Worm (Caenorhabditis elegans) whole organism, L4 larva: Measurements from ENCODE around the gene idpa-3.

Experiments
- D1046.2 ChIP-seq: fragments of 200-800 bp; sonication (Bioruptor generic); IDR thresholded peaks from 2 replicates; pipeline ENCODE4 v1.3.6; 2022; ENCODE audit warnings: missing genetic modification characterization, missing compliant biosample characterization
- F10B5.3 ChIP-seq: sonication (generic microtip); optimal IDR thresholded peaks from 2 replicates; lab custom pipeline; 2016; ENCODE audit warnings: mild to moderate bottlenecking, missing genetic modification characterization, missing compliant biosample characterization
- F26F4.8 ChIP-seq: fragments of 200-800 bp; sonication (Bioruptor generic); conservative IDR thresholded peaks from 2 replicates; pipeline ENCODE4 v1.3.6; 2022; ENCODE audit warnings: missing genetic modification characterization, missing compliant biosample characterization
- T20F7.1 ChIP-seq: fragments of 200-800 bp; sonication (Bioruptor generic); optimal IDR thresholded peaks from 2 replicates; lab custom pipeline; 2018; ENCODE audit warnings: mild to moderate bottlenecking, missing genetic modification characterization, missing compliant biosample characterization
- Y48G9A.11 ChIP-seq: fragments of 200-800 bp; sonication (Bioruptor generic); IDR thresholded peaks from 2 replicates; pipeline ENCODE4 v1.3.6; 2022; ENCODE audit warnings: missing genetic modification reagents, missing genetic modification characterization, missing compliant biosample characterization
- aha-1 ChIP-seq: fragments of 150-350 bp; peaks from one replicate; lab custom pipeline; 2014; ENCODE audit warnings: missing biosample characterization, missing genetic modification characterization
- aly-2 ChIP-seq: sonication (generic microtip); optimal IDR thresholded peaks from 2 replicates; lab custom pipeline; 2018; ENCODE audit warnings: missing biosample characterization, missing genetic modification characterization
- arid-1 ChIP-seq: fragments of 200-800 bp; sonication (Bioruptor generic); conservative IDR thresholded peaks from 2 replicates; pipeline ENCODE4 v1.3.6; 2022; ENCODE audit warnings: missing genetic modification reagents, missing genetic modification characterization, missing compliant biosample characterization
- ceh-44 ChIP-seq: fragments of 200-800 bp; sonication (Bioruptor generic); IDR thresholded peaks from 2 replicates; pipeline ENCODE4 v1.3.6; 2022; ENCODE audit warnings: missing genetic modification reagents, missing genetic modification characterization, missing compliant biosample characterization
- cey-2 ChIP-seq: sonication (generic microtip); optimal IDR thresholded peaks from 3 replicates; lab custom pipeline; 2017; ENCODE audit warnings: missing genetic modification characterization, mild to moderate bottlenecking, missing compliant biosample characterization, antibody characterized with exemption, borderline replicate concordance; ENCODE audit not compliant: insufficient read depth
- ctbp-1 ChIP-seq: fragments of 200-800 bp; sonication (Bioruptor generic); IDR thresholded peaks from 2 replicates; pipeline ENCODE4 v1.3.6; 2022; ENCODE audit warnings: missing genetic modification reagents, missing genetic modification characterization, missing compliant biosample characterization
- daf-12 ChIP-seq: fragments of 150-350 bp; optimal IDR thresholded peaks from 2 replicates; lab custom pipeline; 2014; ENCODE audit warnings: missing biosample characterization, missing genetic modification reagents, missing genetic modification characterization
- daf-16 ChIP-seq, 3 experiments: sonication (generic microtip); optimal IDR thresholded peaks; 2 replicates each; lab custom pipeline; 2016 to 2017; ENCODE audit warnings: missing genetic modification characterization in 3 of 3, missing genetic modification reagents in 3 of 3, mild to moderate bottlenecking in 2 of 3, missing compliant biosample characterization in 2 of 3, missing biosample characterization in 1 of 3, moderate library complexity in 1 of 3
- dmd-6 ChIP-seq: fragments of 200-800 bp; sonication (Bioruptor generic); IDR thresholded peaks from 2 replicates; pipeline ENCODE4 v1.3.6; 2022; ENCODE audit warnings: missing genetic modification reagents, missing genetic modification characterization, missing compliant biosample characterization
- dmd-9 ChIP-seq: fragments of 200-800 bp; sonication (Bioruptor generic); IDR thresholded peaks from 2 replicates; pipeline ENCODE4 v1.3.6; 2022; ENCODE audit warnings: missing genetic modification reagents, missing genetic modification characterization, missing compliant biosample characterization
- dpl-1 ChIP-seq: fragments of 150-350 bp; optimal IDR thresholded peaks from 2 replicates; lab custom pipeline; 2014; ENCODE audit warnings: missing biosample characterization, missing genetic modification reagents, missing genetic modification characterization
- duxl-1 ChIP-seq: sonication (generic microtip); optimal IDR thresholded peaks from 2 replicates; lab custom pipeline; 2016; ENCODE audit warnings: mild to moderate bottlenecking, missing genetic modification characterization, moderate library complexity, missing compliant biosample characterization; ENCODE audit not compliant: poor library complexity
- dve-1 ChIP-seq: sonication (generic microtip); optimal IDR thresholded peaks from 2 replicates; lab custom pipeline; 2017; ENCODE audit warnings: antibody characterized with exemption, mild to moderate bottlenecking, missing genetic modification characterization, missing compliant biosample characterization; ENCODE audit not compliant: insufficient read depth
- egl-27 ChIP-seq: sonication (generic microtip); optimal IDR thresholded peaks from 3 replicates; lab custom pipeline; 2017; ENCODE audit warnings: missing biosample characterization, missing genetic modification reagents, missing genetic modification characterization
- egl-43 ChIP-seq: fragments of 200-800 bp; sonication (Bioruptor generic); IDR thresholded peaks from 2 replicates; pipeline ENCODE4 v1.3.6; 2022; ENCODE audit warnings: missing genetic modification reagents, missing genetic modification characterization, missing compliant biosample characterization
- hlh-11 ChIP-seq: fragments of 200-800 bp; sonication (Bioruptor generic); optimal IDR thresholded peaks from 2 replicates; lab custom pipeline; 2018; ENCODE audit warnings: mild to moderate bottlenecking, missing genetic modification characterization, missing compliant biosample characterization
- hlh-30 ChIP-seq: sonication (generic microtip); optimal IDR thresholded peaks from 2 replicates; lab custom pipeline; 2017; ENCODE audit warnings: antibody characterized with exemption, mild to moderate bottlenecking, missing genetic modification characterization, missing compliant biosample characterization; ENCODE audit not compliant: insufficient read depth
- lin-1 ChIP-seq: fragments of 200-800 bp; sonication (Bioruptor generic); IDR thresholded peaks from 2 replicates; pipeline ENCODE4 v1.3.6; 2022; ENCODE audit warnings: missing genetic modification reagents, missing genetic modification characterization, missing compliant biosample characterization
- lsy-2 ChIP-seq, 2 experiments: fragments of 150-350 bp in 1 of 2; sonication (generic microtip) in 1 of 2; optimal IDR thresholded peaks; 2 replicates each; lab custom pipeline; 2014 to 2017; ENCODE audit warnings: missing biosample characterization in 2 of 2, missing genetic modification characterization in 2 of 2
- madf-5 ChIP-seq, 2 experiments: fragments of 200-800 bp; sonication (Bioruptor generic); IDR thresholded peaks; 2 replicates each; pipeline ENCODE4 v1.3.6; 2022; ENCODE audit warnings: missing compliant biosample characterization in 2 of 2, missing genetic modification characterization in 2 of 2
- madf-9 ChIP-seq: fragments of 200-800 bp; sonication (Bioruptor generic); conservative IDR thresholded peaks from 2 replicates; pipeline ENCODE4 v1.3.6; 2022; ENCODE audit warnings: missing genetic modification reagents, missing genetic modification characterization, missing compliant biosample characterization
- mdt-29 ChIP-seq: fragments of 200-800 bp; sonication (Bioruptor generic); IDR thresholded peaks from 2 replicates; pipeline ENCODE4 v1.3.6; 2022; ENCODE audit warnings: missing genetic modification reagents, missing genetic modification characterization, missing compliant biosample characterization
- mxl-2 ChIP-seq: fragments of 200-800 bp; sonication (Bioruptor generic); conservative IDR thresholded peaks from 2 replicates; pipeline ENCODE4 v1.3.6; 2022; ENCODE audit warnings: missing genetic modification reagents, missing genetic modification characterization, missing compliant biosample characterization
- nhr-102 ChIP-seq: sonication (generic microtip); optimal IDR thresholded peaks from 2 replicates; lab custom pipeline; 2016; ENCODE audit warnings: mild to moderate bottlenecking, missing genetic modification characterization, moderate library complexity, missing compliant biosample characterization
- nhr-11 ChIP-seq: fragments of 150-350 bp; optimal IDR thresholded peaks from 2 replicates; lab custom pipeline; 2014; ENCODE audit warnings: missing biosample characterization, missing genetic modification characterization
- nhr-28 ChIP-seq: fragments of 150-350 bp; optimal IDR thresholded peaks from 2 replicates; lab custom pipeline; 2014; ENCODE audit warnings: missing biosample characterization, missing genetic modification characterization
- nhr-48 ChIP-seq: sonication (generic microtip); optimal IDR thresholded peaks from 2 replicates; lab custom pipeline; 2016; ENCODE audit warnings: mild to moderate bottlenecking, missing genetic modification characterization, missing compliant biosample characterization
- nhr-6 ChIP-seq: fragments of 150-350 bp; optimal IDR thresholded peaks from 2 replicates; lab custom pipeline; 2014; ENCODE audit warnings: missing biosample characterization, missing genetic modification characterization
- php-3 ChIP-seq: fragments of 200-800 bp; sonication (Bioruptor generic); IDR thresholded peaks from 2 replicates; pipeline ENCODE4 v1.3.6; 2022; ENCODE audit warnings: missing genetic modification reagents, missing genetic modification characterization, missing compliant biosample characterization
- saeg-2 ChIP-seq: fragments of 200-800 bp; sonication (Bioruptor generic); IDR thresholded peaks from 2 replicates; pipeline ENCODE4 v1.3.6; 2022; ENCODE audit warnings: missing genetic modification reagents, missing genetic modification characterization, missing compliant biosample characterization
- set-16 ChIP-seq: fragments of 200-800 bp; sonication (Bioruptor generic); IDR thresholded peaks from 2 replicates; pipeline ENCODE4 v1.3.6; 2022; ENCODE audit warnings: missing genetic modification reagents, missing genetic modification characterization, missing compliant biosample characterization
- skn-1 ChIP-seq: fragments of 150-350 bp; optimal IDR thresholded peaks from 2 replicates; lab custom pipeline; 2014; ENCODE audit warnings: missing biosample characterization, missing genetic modification characterization
- tra-1 ChIP-seq: fragments of 200-800 bp; sonication (Bioruptor generic); IDR thresholded peaks from 2 replicates; pipeline ENCODE4 v1.3.6; 2022; ENCODE audit warnings: missing genetic modification reagents, missing genetic modification characterization, missing compliant biosample characterization
- unc-130 ChIP-seq: sonication (generic microtip); optimal IDR thresholded peaks from 2 replicates; lab custom pipeline; 2016; ENCODE audit warnings: missing genetic modification reagents, missing genetic modification characterization, missing compliant biosample characterization
- unc-39 ChIP-seq: sonication (generic microtip); optimal IDR thresholded peaks from 2 replicates; lab custom pipeline; 2017; ENCODE audit warnings: missing biosample characterization, missing genetic modification characterization
- zfp-3 ChIP-seq: fragments of 200-800 bp; sonication (Bioruptor generic); conservative IDR thresholded peaks from 2 replicates; pipeline ENCODE4 v1.3.6; 2022; ENCODE audit warnings: missing genetic modification reagents, missing genetic modification characterization, missing compliant biosample characterization
- zip-11 ChIP-seq: fragments of 200-800 bp; sonication (Bioruptor generic); IDR thresholded peaks from 2 replicates; pipeline ENCODE4 v1.3.6; 2022; ENCODE audit warnings: missing genetic modification characterization, missing compliant biosample characterization
- zip-2 ChIP-seq: fragments of 150-350 bp; optimal IDR thresholded peaks from 2 replicates; lab custom pipeline; 2014; ENCODE audit warnings: missing biosample characterization, missing genetic modification characterization
- ztf-7 ChIP-seq: fragments of 150-350 bp; optimal IDR thresholded peaks from 2 replicates; lab custom pipeline; 2014; ENCODE audit warnings: missing biosample characterization, missing genetic modification characterization

Gene idpa-3

ce11 chrX:10332035-10332614 lies 4.1 kb upstream of the idpa-3 start (continued):
- TF ChIP-seq dmd-9 (no peak), aly-2 (no peak), nhr-6 (peak; percentile 19), dve-1 (tag; lab: Kevin White, UChicago) (peak; percentile 54)

DNA sequence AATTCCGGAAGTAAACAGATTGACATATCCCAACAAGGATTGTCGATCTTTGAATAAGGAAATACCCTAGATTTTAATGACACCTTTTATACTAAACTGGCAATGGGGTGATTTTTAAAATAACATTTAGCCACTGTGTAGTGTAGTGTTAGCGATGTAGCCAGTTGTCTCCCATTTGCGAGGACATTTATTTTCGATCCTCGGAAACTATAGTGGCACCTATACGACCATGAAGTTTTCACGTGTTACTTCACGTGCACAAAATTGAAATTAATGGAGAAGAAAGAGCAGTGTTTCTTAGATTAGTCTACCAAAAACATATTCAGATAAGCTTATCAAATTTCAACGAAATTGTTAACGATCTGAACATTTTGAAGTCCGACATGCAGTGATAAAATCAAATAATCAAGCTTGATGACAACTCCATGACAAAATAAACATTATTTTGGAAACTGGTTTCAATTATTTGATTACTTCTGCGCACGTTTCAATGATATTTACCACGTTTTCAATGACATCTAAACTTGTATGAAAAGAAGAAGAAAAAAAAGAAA lies 2.9 kb upstream of the idpa-3 start, which contains the start of gene R07E3.4:
Gene R07E3.4 (minus strand): TSS at position 51 of the 554 bp plus-strand sequence.
- TF ChIP-seq F10B5.3 (tag; lab: Kevin White, UChicago) (no peak), T20F7.1 (GFP tag; lab: Kevin White, UChicago) (no peak), D1046.2 (GFP tag; lab: Robert Waterston, UW) (no peak), daf-16 (GFP tag; optimal IDR thresholded peaks at IDR 0.05; lab: Kevin White, UChicago) (peak in 1 of 2 experiments; percentile 14), daf-16 (tag; optimal IDR thresholded peaks at IDR 0.05; lab: Kevin White, UChicago) (peak; percentile 93), nhr-48 (tag; lab: Kevin White, UChicago) (peak; percentile 55), dmd-6 (GFP tag; lab: Robert Waterston, UW) (peak; percentile 79), tra-1 (GFP tag; lab: Robert Waterston, UW) (peak; percentile 49; the same call in 1 of the 2 replicates), php-3 (GFP tag; lab: Robert Waterston, UW) (0 out of 2 replicates have a peak, but pooled peaks have one; percentile 55), hlh-30 (peak; percentile 1), daf-12 (tag; lab: Kevin White, UChicago) (no peak), nhr-11 (tag; lab: Kevin White, UChicago) (peak; percentile 71), hlh-11 (tag; lab: Kevin White, UChicago) (peak; percentile 65), dmd-9 (no peak), unc-39 (tag; lab: Kevin White, UChicago) (no peak), nhr-102 (tag; lab: Kevin White, UChicago) (no peak), aha-1 (tag; lab: Kevin White, UChicago) (peak; percentile 81), lsy-2 (tag; optimal IDR thresholded peaks at IDR 0.05; lab: Kevin White, UChicago) (peak in 1 of 2 experiments; percentile 9), nhr-28 (tag; lab: Kevin White, UChicago) (peak; percentile 96), unc-130 (no peak), mxl-2 (GFP tag; lab: Robert Waterston, UW) (peak; percentile 98), dve-1 (tag; lab: Kevin White, UChicago) (peak; percentile 62), lin-1 (GFP tag; lab: Robert Waterston, UW) (peak; percentile 47; the same call in 1 of the 2 replicates)

ce11 chrX:10336592-10336991 lies 354 bp downstream of the idpa-3 start:
- no peak for TF ChIP-seq zip-11
- TF ChIP-seq dve-1 (tag; lab: Kevin White, UChicago), result no peak
- TF ChIP-seq egl-27 (tag; lab: Kevin White, UChicago), result no peak
- TF ChIP-seq duxl-1, result no peak
- no peak for TF ChIP-seq Y48G9A.11 (GFP tag; lab: Robert Waterston, UW)
- TF ChIP-seq nhr-28 (tag; lab: Kevin White, UChicago), result no peak
- no peak for TF ChIP-seq dpl-1 (GFP tag; lab: Kevin White, UChicago)
- TF ChIP-seq zfp-3 (GFP tag; lab: Robert Waterston, UW), result no peak
- TF ChIP-seq aha-1 (tag; lab: Kevin White, UChicago), result peak; percentile 72
- no peak for TF ChIP-seq nhr-11 (tag; lab: Kevin White, UChicago)
- no peak for TF ChIP-seq cey-2 (tag; lab: Kevin White, UChicago)
- TF ChIP-seq madf-5 (GFP tag; IDR thresholded peaks at IDR 0.05; lab: Robert Waterston, UW), result no peak
- TF ChIP-seq madf-9 (GFP tag; lab: Robert Waterston, UW), result no peak
- TF ChIP-seq set-16 (GFP tag; lab: Robert Waterston, UW), result peak; percentile 66
- TF ChIP-seq nhr-6, result no peak
- TF ChIP-seq egl-43, result peak; percentile 59; the same call in 1 of the 2 replicates
- TF ChIP-seq zip-2, result no peak
- TF ChIP-seq arid-1 (GFP tag; lab: Robert Waterston, UW), result no peak
- no peak for TF ChIP-seq daf-12 (tag; lab: Kevin White, UChicago)
- TF ChIP-seq ztf-7 (tag; lab: Kevin White, UChicago), result no peak
- TF ChIP-seq ceh-44, result no peak
- no peak for TF ChIP-seq saeg-2 (GFP tag; lab: Robert Waterston, UW)
- no peak for TF ChIP-seq mdt-29 (GFP tag; lab: Robert Waterston, UW)
- TF ChIP-seq ctbp-1 (GFP tag; lab: Robert Waterston, UW), result no peak
- TF ChIP-seq F26F4.8 (GFP tag; lab: Robert Waterston, UW), result 0 out of 2 replicates have a peak, but pooled peaks have one; percentile 53
- TF ChIP-seq skn-1 (tag; lab: Kevin White, UChicago), result no peak
- TF ChIP-seq nhr-48 (tag; lab: Kevin White, UChicago), result no peak
